Fruit fly (Drosophila melanogaster): ENCODE measurements around the gene mRpS34.

The mRpS34 gene

DNA sequence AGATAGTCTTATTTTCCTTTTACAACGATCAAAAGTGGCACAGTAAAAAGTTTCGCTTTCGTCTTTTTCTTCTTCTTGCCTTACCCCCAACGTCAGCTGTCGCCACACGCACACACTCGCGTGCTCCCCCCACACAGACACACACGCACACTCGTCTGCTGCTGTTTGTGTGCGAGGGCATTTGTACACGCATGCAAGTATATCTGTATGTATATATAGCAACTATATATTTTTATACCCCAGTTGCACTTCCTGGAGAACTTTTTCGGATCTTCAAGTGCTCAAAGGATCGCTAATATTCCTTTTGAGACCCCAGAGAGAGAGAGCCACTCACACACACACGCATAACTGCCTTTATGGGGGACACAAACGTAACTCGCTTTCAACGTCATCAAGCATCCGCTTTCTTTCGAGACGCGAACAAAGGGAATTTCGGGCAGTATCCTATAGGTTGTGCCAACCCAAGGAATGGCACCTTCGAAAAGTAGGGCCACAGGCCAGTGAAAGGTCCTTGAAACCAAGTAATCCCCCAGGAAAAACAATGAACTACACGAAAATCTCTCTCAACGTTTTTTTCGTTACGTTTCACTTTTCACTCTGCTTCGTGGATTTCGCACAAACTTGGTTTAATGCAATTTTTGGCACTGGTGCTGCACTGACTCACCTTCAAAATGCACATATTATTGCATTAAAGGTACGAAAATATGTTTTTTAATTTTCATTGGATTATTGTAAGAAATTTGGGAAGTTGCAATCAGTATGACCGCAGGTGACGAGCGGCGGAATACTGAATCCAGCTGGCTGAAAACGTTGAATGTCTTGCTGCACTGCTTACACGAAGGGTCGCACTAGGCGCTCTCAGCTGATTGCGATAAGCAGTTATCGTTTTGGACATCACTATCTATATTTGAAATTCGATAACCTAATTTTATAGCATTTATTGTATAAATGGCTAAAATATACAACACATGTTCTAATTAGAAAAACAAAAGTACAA lies 30.2 kb downstream of the mRpS34 start, which contains the start of gene roq (continued):
- TF ChIP-seq CG42726 (GFP tag; IDR thresholded peaks at IDR 0.05; ENCODE audit: partially characterized antibody) (peak; percentile 62; the same call in 1 of the 2 replicates), MBD-R2 (GFP tag; IDR thresholded peaks at IDR 0.05) (peak; percentile 77), ash1 (GFP tag; optimal IDR thresholded peaks at IDR 0.05) (no peak), cg (GFP tag; optimal IDR thresholded peaks at IDR 0.05) (peak; percentile 98), emc (GFP tag; optimal IDR thresholded peaks at IDR 0.05) (no peak), Sin3A (optimal IDR thresholded peaks at IDR 0.05) (peak; percentile 19), fd64A (GFP tag; optimal IDR thresholded peaks at IDR 0.05) (no peak), Sox102F (GFP tag; optimal IDR thresholded peaks at IDR 0.05) (no peak), ase (GFP tag; IDR thresholded peaks at IDR 0.05) (no peak), CG3726 (GFP tag; IDR thresholded peaks at IDR 0.05) (no peak), CG1603 (tag; optimal IDR thresholded peaks at IDR 0.05) (peak; percentile 85), CG12155 (GFP tag; optimal IDR thresholded peaks at IDR 0.05) (no peak), CG1602 (GFP tag; optimal IDR thresholded peaks at IDR 0.05) (no peak), pho (GFP tag; optimal IDR thresholded peaks at IDR 0.05) (no peak), Rx (GFP tag; IDR thresholded peaks at IDR 0.05) (no peak), CG6813 (GFP tag; optimal IDR thresholded peaks at IDR 0.05) (no peak), dm (GFP tag; optimal IDR thresholded peaks at IDR 0.05) (no peak), CG5245 (GFP tag; optimal IDR thresholded peaks at IDR 0.05) (no peak), slp2 (GFP tag; optimal IDR thresholded peaks at IDR 0.05) (no peak), CoRest (tag; optimal IDR thresholded peaks at IDR 0.05) (peak; percentile 34), bcd (GFP tag; optimal IDR thresholded peaks at IDR 0.05) (no peak), Dfd (GFP tag; optimal IDR thresholded peaks at IDR 0.05) (no peak), MESR4 (GFP tag; optimal IDR thresholded peaks at IDR 0.05) (peak; percentile 57), CG17186 (GFP tag; optimal IDR thresholded peaks at IDR 0.05) (peak; percentile 67), dati (GFP tag; IDR thresholded peaks at IDR 0.05) (no peak), dan (GFP tag; IDR thresholded peaks at IDR 0.05) (no peak), Dbx (GFP tag; IDR thresholded peaks at IDR 0.05) (0 out of 3 replicates have a peak, but pooled peaks have one; percentile 46), Dref (GFP tag; IDR thresholded peaks at IDR 0.05) (peak; percentile 91), CG4328 (GFP tag; optimal IDR thresholded peaks at IDR 0.05) (no peak), CG2120 (GFP tag; optimal IDR thresholded peaks at IDR 0.05) (no peak), BEAF-32 (GFP tag; optimal IDR thresholded peaks at IDR 0.05) (peak; percentile 55), wdn (GFP tag; IDR thresholded peaks at IDR 0.05) (no peak), prd (optimal IDR thresholded peaks at IDR 0.05) (no peak), prd (GFP tag; IDR thresholded peaks at IDR 0.05) (no peak), Opbp (GFP tag; IDR thresholded peaks at IDR 0.05; ENCODE audit: partially characterized antibody) (peak; percentile 65; the same call in 2 of the 3 replicates), Kr (GFP tag; optimal IDR thresholded peaks at IDR 0.05) (no peak), CG10321 (GFP tag; IDR thresholded peaks at IDR 0.05) (no peak), ci (GFP tag; IDR thresholded peaks at IDR 0.05) (0 out of 3 replicates have a peak, but pooled peaks have one; percentile 6), slbo (GFP tag; IDR thresholded peaks at IDR 0.05) (no peak), CG12391 (tag; optimal IDR thresholded peaks at IDR 0.05) (peak; percentile 24), tio (GFP tag; optimal IDR thresholded peaks at IDR 0.05) (no peak), Blimp-1 (GFP tag; optimal IDR thresholded peaks at IDR 0.05) (peak; percentile 92), CG2712 (tag; optimal IDR thresholded peaks at IDR 0.05) (peak; percentile 41), CG12071 (GFP tag; optimal IDR thresholded peaks at IDR 0.05) (no peak), CG8478 (optimal IDR thresholded peaks at IDR 0.05) (peak; percentile 86), Mad (GFP tag; optimal IDR thresholded peaks at IDR 0.05) (no peak), chn (GFP tag; optimal IDR thresholded peaks at IDR 0.05) (no peak), Bgb (GFP tag; IDR thresholded peaks at IDR 0.05; ENCODE audit: partially characterized antibody) (peak; percentile 67), CG18262 (tag; optimal IDR thresholded peaks at IDR 0.05) (no peak), Gsc (GFP tag; IDR thresholded peaks at IDR 0.05) (no peak)
